Worm (Caenorhabditis elegans) whole organism, young adult: ENCODE results near the gene srlf-12.

Experiments
- B0019.2 ChIP-seq: fragments of 200-800 bp; sonication (Bioruptor generic); conservative IDR thresholded peaks from 2 replicates; pipeline ENCODE4 v1.3.6; 2022; ENCODE audit warnings: missing genetic modification reagents, missing genetic modification characterization, missing compliant biosample characterization
- B0261.1 ChIP-seq: sonication (generic microtip); optimal IDR thresholded peaks from 2 replicates; lab custom pipeline; 2016; ENCODE audit warnings: mild to moderate bottlenecking, missing genetic modification characterization, moderate library complexity, missing compliant biosample characterization
- B0336.3 ChIP-seq: fragments of 200-800 bp; sonication (Bioruptor generic); IDR thresholded peaks from 2 replicates; pipeline ENCODE4 v1.3.6; 2022; ENCODE audit warnings: missing genetic modification characterization, missing compliant biosample characterization
- C17E4.6 ChIP-seq: fragments of 200-800 bp; sonication (Bioruptor generic); IDR thresholded peaks from 2 replicates; pipeline ENCODE4 v1.3.6; 2022; ENCODE audit warnings: missing genetic modification reagents, missing genetic modification characterization, missing compliant biosample characterization
- F33H1.4 ChIP-seq: fragments of 200-800 bp; sonication (Bioruptor generic); IDR thresholded peaks from 2 replicates; pipeline ENCODE4 v1.3.6; 2022; ENCODE audit warnings: missing genetic modification reagents, missing genetic modification characterization, missing compliant biosample characterization
- F37B4.10 ChIP-seq: fragments of 200-800 bp; sonication (Bioruptor generic); IDR thresholded peaks from 2 replicates; pipeline ENCODE4 v1.3.6; 2022; ENCODE audit warnings: missing genetic modification characterization, missing compliant biosample characterization
- F57C9.4 ChIP-seq: sonication (generic microtip); optimal IDR thresholded peaks from 2 replicates; lab custom pipeline; 2017; ENCODE audit warnings: mild to moderate bottlenecking, missing genetic modification characterization, missing compliant biosample characterization
- K11D2.4 ChIP-seq: fragments of 200-800 bp; sonication (Bioruptor generic); IDR thresholded peaks from 2 replicates; pipeline ENCODE4 v1.3.6; 2022; ENCODE audit warnings: missing genetic modification reagents, missing genetic modification characterization, missing compliant biosample characterization
- K12H6.12 ChIP-seq: fragments of 200-800 bp; sonication (Bioruptor generic); optimal IDR thresholded peaks from 2 replicates; lab custom pipeline; 2018; ENCODE audit warnings: mild to moderate bottlenecking, missing genetic modification characterization, missing compliant biosample characterization
- T07F8.4 ChIP-seq: sonication (generic microtip); optimal IDR thresholded peaks from 2 replicates; lab custom pipeline; 2016; ENCODE audit warnings: mild to moderate bottlenecking, missing genetic modification characterization, moderate library complexity, missing compliant biosample characterization
- Y56A3A.18 ChIP-seq: fragments of 200-800 bp; sonication (Bioruptor generic); IDR thresholded peaks from 2 replicates; pipeline ENCODE4 v1.3.6; 2022; ENCODE audit warnings: missing genetic modification reagents, missing genetic modification characterization, missing compliant biosample characterization
- attf-3 ChIP-seq: fragments of 200-800 bp; sonication (Bioruptor generic); conservative IDR thresholded peaks from 2 replicates; pipeline ENCODE4 v1.3.6; 2022; ENCODE audit warnings: missing genetic modification reagents, missing genetic modification characterization, missing compliant biosample characterization
- attf-5 ChIP-seq: fragments of 200-800 bp; sonication (Bioruptor generic); optimal IDR thresholded peaks from 2 replicates; lab custom pipeline; 2018; ENCODE audit warnings: mild to moderate bottlenecking, missing genetic modification characterization, missing compliant biosample characterization
- attf-6 ChIP-seq: fragments of 200-800 bp; sonication (Bioruptor generic); IDR thresholded peaks from 2 replicates; pipeline ENCODE4 v1.3.6; 2022; ENCODE audit warnings: missing genetic modification reagents, missing genetic modification characterization, missing compliant biosample characterization
- bed-2 ChIP-seq: fragments of 200-800 bp; sonication (Bioruptor generic); IDR thresholded peaks from 2 replicates; pipeline ENCODE4 v1.3.6; 2022; ENCODE audit warnings: missing genetic modification reagents, missing genetic modification characterization, missing compliant biosample characterization
- ceh-79 ChIP-seq: sonication (generic microtip); optimal IDR thresholded peaks from 2 replicates; lab custom pipeline; 2017; ENCODE audit warnings: mild to moderate bottlenecking, missing genetic modification characterization, missing compliant biosample characterization
- egrh-3 ChIP-seq: fragments of 200-800 bp; sonication (Bioruptor generic); IDR thresholded peaks from 2 replicates; pipeline ENCODE4 v1.3.6; 2022; ENCODE audit warnings: missing genetic modification reagents, missing genetic modification characterization, missing compliant biosample characterization
- fkh-3 ChIP-seq: sonication (generic microtip); optimal IDR thresholded peaks from 2 replicates; lab custom pipeline; 2016; ENCODE audit warnings: mild to moderate bottlenecking, missing genetic modification characterization, missing compliant biosample characterization
- him-1 ChIP-seq: sonication (generic microtip); optimal IDR thresholded peaks from 2 replicates; lab custom pipeline; 2016; ENCODE audit warnings: missing genotype, missing genetic modification reagents, missing genetic modification characterization, missing compliant biosample characterization
- hmg-20 ChIP-seq: fragments of 200-800 bp; sonication (Bioruptor generic); IDR thresholded peaks from 2 replicates; pipeline ENCODE4 v1.3.6; 2022; ENCODE audit warnings: missing genetic modification reagents, missing genetic modification characterization, missing compliant biosample characterization
- hrde-1 ChIP-seq: sonication (generic microtip); optimal IDR thresholded peaks from 2 replicates; lab custom pipeline; 2016; ENCODE audit warnings: missing genetic modification characterization, mild to moderate bottlenecking, missing compliant biosample characterization, moderate library complexity, missing genotype, missing genetic modification reagents, borderline replicate concordance
- lin-40 ChIP-seq: sonication (generic microtip); optimal IDR thresholded peaks from 2 replicates; lab custom pipeline; 2016; ENCODE audit warnings: missing genetic modification characterization, mild to moderate bottlenecking, missing compliant biosample characterization, missing genotype, missing genetic modification reagents
- lin-54 ChIP-seq: fragments of 200-800 bp; sonication (Bioruptor generic); optimal IDR thresholded peaks from 2 replicates; lab custom pipeline; 2018; ENCODE audit warnings: mild to moderate bottlenecking, missing genetic modification characterization, missing compliant biosample characterization
- lir-1 ChIP-seq: fragments of 200-800 bp; sonication (Bioruptor generic); conservative IDR thresholded peaks from 2 replicates; pipeline ENCODE4 v1.3.6; 2022; ENCODE audit warnings: missing genetic modification reagents, missing genetic modification characterization, missing compliant biosample characterization
- madf-10 ChIP-seq: sonication (generic microtip); optimal IDR thresholded peaks from 2 replicates; lab custom pipeline; 2016; ENCODE audit warnings: mild to moderate bottlenecking, missing genetic modification characterization, missing compliant biosample characterization
- madf-8 ChIP-seq: fragments of 200-800 bp; sonication (Bioruptor generic); conservative IDR thresholded peaks from 2 replicates; pipeline ENCODE4 v1.3.6; 2022; ENCODE audit warnings: missing genetic modification reagents, missing genetic modification characterization, missing compliant biosample characterization
- mcd-1 ChIP-seq: fragments of 200-800 bp; sonication (Bioruptor generic); IDR thresholded peaks from 2 replicates; pipeline ENCODE4 v1.3.6; 2022; ENCODE audit warnings: missing genetic modification reagents, missing genetic modification characterization, missing compliant biosample characterization
- mes-4 ChIP-seq: sonication (generic microtip); optimal IDR thresholded peaks from 2 replicates; lab custom pipeline; 2016; ENCODE audit warnings: missing genotype, missing genetic modification characterization, missing compliant biosample characterization
- mxl-1 ChIP-seq: sonication (generic microtip); optimal IDR thresholded peaks from 2 replicates; lab custom pipeline; 2016; ENCODE audit warnings: missing genetic modification characterization, missing compliant biosample characterization
- nfya-1 ChIP-seq: sonication (generic microtip); optimal IDR thresholded peaks from 2 replicates; lab custom pipeline; 2017; ENCODE audit warnings: antibody characterized with exemption, missing compliant biosample characterization, missing genetic modification characterization, borderline replicate concordance; ENCODE audit not compliant: insufficient read depth
- nfya-2 ChIP-seq: fragments of 200-800 bp; sonication (Bioruptor generic); IDR thresholded peaks from 2 replicates; pipeline ENCODE4 v1.3.6; 2022; ENCODE audit warnings: missing genetic modification reagents, missing genetic modification characterization, missing compliant biosample characterization
- nhr-120 ChIP-seq: fragments of 200-800 bp; sonication (Bioruptor generic); IDR thresholded peaks from 2 replicates; pipeline ENCODE4 v1.3.6; 2022; ENCODE audit warnings: missing genetic modification characterization, missing compliant biosample characterization
- nhr-27 ChIP-seq: fragments of 200-800 bp; sonication (Bioruptor generic); optimal IDR thresholded peaks from 2 replicates; lab custom pipeline; 2018; ENCODE audit warnings: mild to moderate bottlenecking, missing genetic modification characterization, moderate library complexity, missing compliant biosample characterization
- nhr-80 ChIP-seq: sonication (generic microtip); optimal IDR thresholded peaks from 2 replicates; lab custom pipeline; 2016; ENCODE audit warnings: missing genetic modification characterization, missing compliant biosample characterization
- rcor-1 ChIP-seq: fragments of 200-800 bp; sonication (Bioruptor generic); IDR thresholded peaks from 2 replicates; pipeline ENCODE4 v1.3.6; 2022; ENCODE audit warnings: missing genetic modification reagents, missing genetic modification characterization, missing compliant biosample characterization
- rec-8 ChIP-seq, 2 experiments: sonication (generic microtip); optimal IDR thresholded peaks; 2 replicates each; lab custom pipeline; 2016; ENCODE audit warnings: mild to moderate bottlenecking in 2 of 2, missing genetic modification characterization in 2 of 2, missing genetic modification reagents in 2 of 2, missing genotype in 2 of 2, missing biosample characterization in 1 of 2, missing compliant biosample characterization in 1 of 2, moderate library complexity in 1 of 2
- repo-1 ChIP-seq: sonication (generic microtip); optimal IDR thresholded peaks from 2 replicates; lab custom pipeline; 2017; ENCODE audit warnings: mild to moderate bottlenecking, missing genetic modification characterization, missing compliant biosample characterization
- sea-2 ChIP-seq: fragments of 200-800 bp; sonication (Bioruptor generic); IDR thresholded peaks from 2 replicates; pipeline ENCODE4 v1.3.6; 2022; ENCODE audit warnings: missing genetic modification characterization, missing compliant biosample characterization
- snpc-1.3 ChIP-seq: sonication (generic microtip); optimal IDR thresholded peaks from 2 replicates; lab custom pipeline; 2017; ENCODE audit warnings: missing genetic modification characterization, mild to moderate bottlenecking, missing compliant biosample characterization, antibody characterized with exemption, moderate library complexity, missing genotype, missing genetic modification reagents; ENCODE audit not compliant: insufficient read depth
- somi-1 ChIP-seq: fragments of 200-800 bp; sonication (Bioruptor generic); optimal IDR thresholded peaks from 2 replicates; lab custom pipeline; 2018; ENCODE audit warnings: mild to moderate bottlenecking, missing genetic modification characterization, missing compliant biosample characterization
- sptf-2 ChIP-seq: fragments of 200-800 bp; sonication (Bioruptor generic); optimal IDR thresholded peaks from 2 replicates; lab custom pipeline; 2018; ENCODE audit warnings: mild to moderate bottlenecking, missing genetic modification characterization, missing compliant biosample characterization
- unc-130 ChIP-seq: sonication (generic microtip); optimal IDR thresholded peaks from 2 replicates; lab custom pipeline; 2016; ENCODE audit warnings: missing genetic modification reagents, missing genetic modification characterization, missing compliant biosample characterization
- zfh-2 ChIP-seq: fragments of 200-800 bp; sonication (Bioruptor generic); conservative IDR thresholded peaks from 2 replicates; pipeline ENCODE4 v1.3.6; 2022; ENCODE audit warnings: missing genetic modification reagents, missing genetic modification characterization, missing compliant biosample characterization
- zim-3 ChIP-seq: sonication (generic microtip); optimal IDR thresholded peaks from 2 replicates; lab custom pipeline; 2017; ENCODE audit warnings: mild to moderate bottlenecking, missing genetic modification characterization, moderate library complexity, missing compliant biosample characterization
- ztf-18 ChIP-seq: sonication (generic microtip); optimal IDR thresholded peaks from 2 replicates; lab custom pipeline; 2016; ENCODE audit warnings: missing genotype, mild to moderate bottlenecking, missing genetic modification characterization, missing compliant biosample characterization
- ztf-22 ChIP-seq: fragments of 200-800 bp; sonication (Bioruptor generic); optimal IDR thresholded peaks from 2 replicates; lab custom pipeline; 2018; ENCODE audit warnings: mild to moderate bottlenecking, missing genetic modification characterization, moderate library complexity, missing compliant biosample characterization

The srlf-12 gene

DNA sequence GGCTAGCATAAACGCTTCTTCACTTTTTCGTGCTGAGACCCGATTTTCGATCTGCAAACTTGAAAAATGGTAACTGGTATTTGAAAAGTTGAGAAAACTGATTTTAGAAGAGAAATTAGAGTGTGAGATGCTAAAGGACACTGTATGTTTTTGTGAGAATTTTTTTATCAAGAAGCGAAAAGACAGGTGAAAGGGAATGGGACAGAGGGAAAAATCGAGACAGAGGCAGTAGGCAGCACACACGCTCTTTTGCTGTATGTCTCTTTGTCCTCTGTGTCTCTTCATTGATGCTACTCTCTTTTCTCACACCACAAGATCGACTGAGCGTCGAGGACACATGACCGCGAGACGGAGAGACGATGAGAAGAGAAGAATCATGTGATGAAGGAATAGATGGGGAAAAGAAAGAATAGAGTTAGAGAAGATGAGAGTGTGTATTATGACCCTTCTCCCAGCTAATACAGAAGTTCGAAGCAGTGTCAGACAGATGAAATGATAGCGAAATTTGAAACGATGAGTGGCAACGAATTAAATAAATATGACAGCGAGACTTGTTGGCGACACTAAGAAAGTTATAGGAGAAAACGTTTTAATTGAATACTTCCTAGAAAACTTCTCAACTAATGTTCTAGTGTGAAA, 44.1 kb upstream of the srlf-12 start, which contains the start of gene lgg-2 (continued):
- peak; percentile 95 for TF ChIP-seq somi-1 (GFP tag; lab: Kevin White, UChicago)
- peak; percentile 68 for TF ChIP-seq K12H6.12
- peak; percentile 70 for TF ChIP-seq rcor-1 (GFP tag; lab: Robert Waterston, UW)
- TF ChIP-seq B0336.3 (GFP tag; lab: Robert Waterston, UW), result peak; percentile 67; the same call in 1 of the 2 replicates

ce11 chrIV:10935336-10935735, 43.4 kb upstream of the srlf-12 start:
- no peak for TF ChIP-seq attf-6 (GFP tag; lab: Robert Waterston, UW)
- no peak for TF ChIP-seq F57C9.4 (tag; lab: Kevin White, UChicago)
- no peak for TF ChIP-seq rec-8 (tag; optimal IDR thresholded peaks at IDR 0.05; lab: Kevin White, UChicago)
- no peak for TF ChIP-seq nfya-1 (tag; lab: Kevin White, UChicago)
- peak; percentile 58 for TF ChIP-seq zfh-2
- no peak for TF ChIP-seq F33H1.4 (GFP tag; lab: Robert Waterston, UW)
- TF ChIP-seq lir-1 (GFP tag; lab: Robert Waterston, UW), result peak; percentile 55
- TF ChIP-seq snpc-1.3 (tag; lab: Kevin White, UChicago), result no peak
- TF ChIP-seq nhr-120, result no peak
- TF ChIP-seq zim-3, result no peak
- no peak for TF ChIP-seq hrde-1 (tag; lab: Kevin White, UChicago)
- no peak for TF ChIP-seq hmg-20
- peak; percentile 29; the same call in 1 of the 2 replicates for TF ChIP-seq rcor-1 (GFP tag; lab: Robert Waterston, UW)
- TF ChIP-seq K11D2.4, result peak; percentile 88
- no peak for TF ChIP-seq fkh-3 (tag; lab: Kevin White, UChicago)
- no peak for TF ChIP-seq bed-2
- TF ChIP-seq repo-1 (tag; lab: Kevin White, UChicago), result no peak
- no peak for TF ChIP-seq B0019.2 (GFP tag; lab: Robert Waterston, UW)
- peak; percentile 59 for TF ChIP-seq madf-10
- TF ChIP-seq ceh-79 (tag; lab: Kevin White, UChicago), result no peak
- TF ChIP-seq ztf-18, result no peak
- peak; percentile 75 for TF ChIP-seq ztf-22 (GFP tag; lab: Kevin White, UChicago)
- peak; percentile 76 for TF ChIP-seq mcd-1 (GFP tag; lab: Robert Waterston, UW)
- peak; percentile 29; the same call in 1 of the 2 replicates for TF ChIP-seq egrh-3 (GFP tag; lab: Robert Waterston, UW)
- TF ChIP-seq B0261.1 (tag; lab: Kevin White, UChicago), result no peak
- TF ChIP-seq mes-4 (tag; lab: Kevin White, UChicago), result no peak
- TF ChIP-seq T07F8.4 (tag; lab: Kevin White, UChicago), result no peak
- no peak for TF ChIP-seq sea-2 (GFP tag; lab: Robert Waterston, UW)
- TF ChIP-seq C17E4.6, result no peak
- peak; percentile 51 for TF ChIP-seq lin-40 (tag; lab: Kevin White, UChicago)
- peak; percentile 62 for TF ChIP-seq lin-54
- no peak for TF ChIP-seq F37B4.10
- TF ChIP-seq madf-8 (GFP tag; lab: Robert Waterston, UW), result no peak
- no peak for TF ChIP-seq him-1 (tag; lab: Kevin White, UChicago)
- TF ChIP-seq nhr-80, result no peak
- peak; percentile 91 for TF ChIP-seq somi-1 (GFP tag; lab: Kevin White, UChicago)
- TF ChIP-seq attf-3, result no peak
- TF ChIP-seq nhr-27 (tag; lab: Kevin White, UChicago), result no peak
- TF ChIP-seq attf-5, result peak; percentile 72
- no peak for TF ChIP-seq mxl-1 (tag; lab: Kevin White, UChicago)
- TF ChIP-seq nfya-2 (GFP tag; lab: Robert Waterston, UW), result no peak
- no peak for TF ChIP-seq Y56A3A.18 (GFP tag; lab: Robert Waterston, UW)
- TF ChIP-seq unc-130 (GFP tag; lab: Kevin White, UChicago), result no peak
- TF ChIP-seq sptf-2 (GFP tag; lab: Kevin White, UChicago), result no peak
